Fruit fly (Drosophila melanogaster): Measurements from ENCODE around the gene Marf1.

Gene Marf1

DNA sequence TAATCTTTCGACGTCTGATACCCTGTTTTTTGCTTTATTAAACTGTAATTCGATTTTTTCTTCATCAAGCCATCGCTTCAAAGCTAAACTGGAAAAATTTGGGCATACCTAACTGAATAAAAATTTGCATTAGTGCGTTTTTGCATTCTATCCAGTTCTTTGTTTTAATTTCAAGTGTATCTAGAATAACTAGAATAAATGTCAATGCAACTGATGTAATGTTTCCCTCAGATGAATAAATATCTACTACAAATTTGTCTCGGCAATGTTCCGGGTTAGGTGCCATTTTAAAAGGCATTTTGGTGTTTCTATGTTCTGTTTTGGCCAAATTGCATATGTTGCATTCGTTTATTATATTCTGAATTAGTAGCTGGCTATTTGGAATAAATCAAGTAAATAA, at the start of gene Marf1:
TSS of gene Marf1 (plus strand) at position 301 of the 400 bp plus-strand sequence.
- TF ChIP-seq EcR (GFP tag; optimal IDR thresholded peaks at IDR 0.05): no peak
- no peak for TF ChIP-seq usp (GFP tag; optimal IDR thresholded peaks at IDR 0.05)
- TF ChIP-seq Dll (optimal IDR thresholded peaks at IDR 0.05): no peak
- TF ChIP-seq pan (optimal IDR thresholded peaks at IDR 0.05): no peak
- no peak for TF ChIP-seq CG8478 (optimal IDR thresholded peaks at IDR 0.05)

dm6 chr2L:22261047-22261446, 47.5 kb upstream of the Marf1 start:
- TF ChIP-seq pan (optimal IDR thresholded peaks at IDR 0.05) (no peak), EcR (GFP tag; optimal IDR thresholded peaks at IDR 0.05) (no peak), usp (GFP tag; optimal IDR thresholded peaks at IDR 0.05) (no peak), psq (optimal IDR thresholded peaks at IDR 0.05) (no peak), Dll (optimal IDR thresholded peaks at IDR 0.05) (no peak), CG8478 (optimal IDR thresholded peaks at IDR 0.05) (no peak)

dm6 chr2L:22281900-22282299, 26.7 kb upstream of the Marf1 start:
- TF ChIP-seq psq (optimal IDR thresholded peaks at IDR 0.05) (no peak), Dll (optimal IDR thresholded peaks at IDR 0.05) (no peak), CG8478 (optimal IDR thresholded peaks at IDR 0.05) (no peak), pan (optimal IDR thresholded peaks at IDR 0.05) (no peak), usp (GFP tag; optimal IDR thresholded peaks at IDR 0.05) (no peak), EcR (GFP tag; optimal IDR thresholded peaks at IDR 0.05) (no peak)

dm6 chr2L:22292777-22293176, 15.8 kb upstream of the Marf1 start:
- TF ChIP-seq psq (optimal IDR thresholded peaks at IDR 0.05) (no peak), EcR (GFP tag; optimal IDR thresholded peaks at IDR 0.05) (no peak), pan (optimal IDR thresholded peaks at IDR 0.05) (no peak), CG8478 (optimal IDR thresholded peaks at IDR 0.05) (no peak), Dll (optimal IDR thresholded peaks at IDR 0.05) (no peak), usp (GFP tag; optimal IDR thresholded peaks at IDR 0.05) (no peak)

DNA sequence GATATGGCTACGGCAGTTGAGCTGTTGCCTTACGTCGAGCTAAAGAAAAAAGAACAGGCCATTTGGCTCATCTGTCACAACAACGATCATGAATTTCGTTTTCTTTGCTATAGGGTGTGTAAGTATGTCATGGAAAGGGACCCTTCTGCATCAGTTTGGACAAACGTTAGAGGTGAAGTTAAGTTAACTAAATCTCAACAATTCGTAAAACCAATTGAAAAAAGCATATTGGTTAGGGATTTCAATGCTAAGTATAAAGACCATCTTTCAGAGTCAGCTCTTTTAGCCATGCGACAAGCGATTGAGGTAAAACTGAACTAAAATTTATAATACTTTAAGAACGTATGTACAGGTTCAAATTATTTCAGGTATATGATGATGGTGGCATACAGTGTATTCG, 58.3 kb downstream of the Marf1 start:
- TF ChIP-seq pan (optimal IDR thresholded peaks at IDR 0.05) (no peak), psq (optimal IDR thresholded peaks at IDR 0.05) (no peak), CG8478 (optimal IDR thresholded peaks at IDR 0.05) (no peak), usp (GFP tag; optimal IDR thresholded peaks at IDR 0.05) (no peak), EcR (GFP tag; optimal IDR thresholded peaks at IDR 0.05) (no peak), Dll (optimal IDR thresholded peaks at IDR 0.05) (no peak)

- TF ChIP-seq usp (GFP tag; optimal IDR thresholded peaks at IDR 0.05): no peak
- TF ChIP-seq EcR (GFP tag; optimal IDR thresholded peaks at IDR 0.05): no peak
- TF ChIP-seq Dll (optimal IDR thresholded peaks at IDR 0.05): no peak
- no peak for TF ChIP-seq pan (optimal IDR thresholded peaks at IDR 0.05)
Observed at dm6 chr2L:22390635-22391034, 82.1 kb downstream of the Marf1 start.
